Worm (Caenorhabditis elegans) whole organism, L3 larva: ENCODE results near the gene pgp-11.

ENCODE experiments used
- R02D3.7 ChIP-seq: fragments of 150-350 bp; optimal IDR thresholded peaks from 2 replicates; lab custom pipeline; 2014; ENCODE audit warnings: missing biosample characterization, missing genetic modification characterization
- ZK546.5 ChIP-seq: sonication (generic microtip); optimal IDR thresholded peaks from 2 replicates; lab custom pipeline; 2017; ENCODE audit warnings: missing biosample characterization, missing genetic modification characterization
- aly-2 ChIP-seq: fragments of 150-350 bp; optimal IDR thresholded peaks from 2 replicates; lab custom pipeline; 2014; ENCODE audit warnings: missing biosample characterization, missing genetic modification characterization
- ama-1 ChIP-seq: fragments of 150-350 bp; optimal IDR thresholded peaks from 2 replicates; lab custom pipeline; 2018
- ceh-16 ChIP-seq: sonication (generic microtip); optimal IDR thresholded peaks from 2 replicates; lab custom pipeline; 2017; ENCODE audit warnings: missing biosample characterization, missing genetic modification characterization
- ceh-82 ChIP-seq: fragments of 150-350 bp; optimal IDR thresholded peaks from 2 replicates; lab custom pipeline; 2014; ENCODE audit warnings: missing biosample characterization, missing genetic modification characterization
- daf-12 ChIP-seq: fragments of 150-350 bp; optimal IDR thresholded peaks from 2 replicates; lab custom pipeline; 2014; ENCODE audit warnings: missing biosample characterization, missing genetic modification reagents, missing genetic modification characterization
- egl-27 ChIP-seq: sonication (generic microtip); optimal IDR thresholded peaks from 4 replicates; lab custom pipeline; 2017; ENCODE audit warnings: missing biosample characterization, missing genetic modification reagents, missing genetic modification characterization
- egl-5 ChIP-seq: fragments of 150-350 bp; optimal IDR thresholded peaks from 2 replicates; lab custom pipeline; 2017; ENCODE audit warnings: missing biosample characterization, missing genetic modification reagents, missing genetic modification characterization, inconsistent platforms
- elt-1 ChIP-seq: fragments of 150-350 bp; optimal IDR thresholded peaks from 2 replicates; lab custom pipeline; 2014; ENCODE audit warnings: missing biosample characterization, missing genetic modification characterization
- elt-2 ChIP-seq: sonication (generic microtip); optimal IDR thresholded peaks from 2 replicates; lab custom pipeline; 2016; ENCODE audit warnings: missing genetic modification reagents, mild to moderate bottlenecking, missing genetic modification characterization, missing compliant biosample characterization
- eor-1 ChIP-seq, 2 experiments: fragments of 150-350 bp; optimal IDR thresholded peaks; 2 replicates each; lab custom pipeline; 2014 to 2018; ENCODE audit warnings: missing biosample characterization in 2 of 2, missing genetic modification characterization in 2 of 2
- fkh-2 ChIP-seq: fragments of 150-350 bp; optimal IDR thresholded peaks from 2 replicates; lab custom pipeline; 2014; ENCODE audit warnings: missing biosample characterization, missing genetic modification reagents, missing genetic modification characterization
- fos-1 ChIP-seq: fragments of 150-350 bp; optimal IDR thresholded peaks from 2 replicates; lab custom pipeline; 2014; ENCODE audit warnings: missing biosample characterization, missing genetic modification characterization
- jun-1 ChIP-seq: fragments of 150-350 bp; optimal IDR thresholded peaks from 2 replicates; lab custom pipeline; 2014; ENCODE audit warnings: missing biosample characterization, missing genetic modification reagents, missing genetic modification characterization
- lin-15B ChIP-seq: fragments of 150-350 bp; optimal IDR thresholded peaks from 2 replicates; lab custom pipeline; 2014; ENCODE audit warnings: missing biosample characterization, missing genetic modification characterization
- lin-39 ChIP-seq: fragments of 150-350 bp; optimal IDR thresholded peaks from 2 replicates; lab custom pipeline; 2018; ENCODE audit warnings: missing biosample characterization, missing genetic modification reagents, missing genetic modification characterization
- lsy-12 ChIP-seq: sonication (generic microtip); optimal IDR thresholded peaks from 2 replicates; lab custom pipeline; 2016; ENCODE audit warnings: mild to moderate bottlenecking, missing genetic modification characterization, missing compliant biosample characterization
- mdl-1 ChIP-seq: fragments of 150-350 bp; optimal IDR thresholded peaks from 2 replicates; lab custom pipeline; 2014; ENCODE audit warnings: missing biosample characterization, missing genetic modification characterization
- mml-1 ChIP-seq: fragments of 150-350 bp; sonication (generic microtip); optimal IDR thresholded peaks from 3 replicates; lab custom pipeline; 2014; ENCODE audit warnings: missing biosample characterization, missing genetic modification characterization
- nfya-1 ChIP-seq: sonication (generic microtip); optimal IDR thresholded peaks from 2 replicates; lab custom pipeline; 2017; ENCODE audit warnings: missing genetic modification characterization, mild to moderate bottlenecking, missing compliant biosample characterization, antibody characterized with exemption, moderate library complexity; ENCODE audit not compliant: insufficient read depth
- nhr-11 ChIP-seq: fragments of 150-350 bp; optimal IDR thresholded peaks from 2 replicates; lab custom pipeline; 2014; ENCODE audit warnings: missing biosample characterization, missing genetic modification characterization
- nhr-23 ChIP-seq: fragments of 150-350 bp; optimal IDR thresholded peaks from 2 replicates; lab custom pipeline; 2014; ENCODE audit warnings: missing biosample characterization, missing genetic modification reagents, missing genetic modification characterization
- nhr-25 ChIP-seq: sonication (generic microtip); optimal IDR thresholded peaks from 2 replicates; lab custom pipeline; 2017; ENCODE audit warnings: missing biosample characterization, missing genetic modification characterization
- nhr-28 ChIP-seq: fragments of 150-350 bp; optimal IDR thresholded peaks from 2 replicates; lab custom pipeline; 2014; ENCODE audit warnings: missing biosample characterization, missing genetic modification characterization
- nhr-67 ChIP-seq: fragments of 150-350 bp; optimal IDR thresholded peaks from 2 replicates; lab custom pipeline; 2014; ENCODE audit warnings: missing biosample characterization, missing genetic modification characterization
- nhr-76 ChIP-seq: fragments of 150-350 bp; sonication (generic microtip); optimal IDR thresholded peaks from 5 replicates; lab custom pipeline; 2014; ENCODE audit warnings: missing biosample characterization, missing genetic modification characterization
- nhr-77 ChIP-seq: fragments of 150-350 bp; optimal IDR thresholded peaks from 2 replicates; lab custom pipeline; 2014; ENCODE audit warnings: missing biosample characterization, missing genetic modification characterization
- pqm-1 ChIP-seq: fragments of 150-350 bp; optimal IDR thresholded peaks from 2 replicates; lab custom pipeline; 2017; ENCODE audit warnings: missing biosample characterization, missing genetic modification characterization, inconsistent platforms
- sea-2 ChIP-seq: fragments of 150-350 bp; sonication (generic microtip); optimal IDR thresholded peaks from 4 replicates; lab custom pipeline; 2014; ENCODE audit warnings: missing biosample characterization, missing genetic modification reagents, missing genetic modification characterization
- snpc-4 ChIP-seq: fragments of 150-350 bp; optimal IDR thresholded peaks from 2 replicates; lab custom pipeline; 2014; ENCODE audit warnings: missing biosample characterization, missing genetic modification characterization
- tbx-2 ChIP-seq: sonication (generic microtip); optimal IDR thresholded peaks from 2 replicates; lab custom pipeline; 2016; ENCODE audit warnings: mild to moderate bottlenecking, missing genetic modification characterization, missing compliant biosample characterization
- unc-39 ChIP-seq: sonication (generic microtip); optimal IDR thresholded peaks from 4 replicates; lab custom pipeline; 2017; ENCODE audit warnings: missing biosample characterization, missing genetic modification characterization
- zag-1 ChIP-seq: fragments of 150-350 bp; optimal IDR thresholded peaks from 2 replicates; lab custom pipeline; 2014; ENCODE audit warnings: missing biosample characterization, missing genetic modification characterization

pgp-11 gene

DNA sequence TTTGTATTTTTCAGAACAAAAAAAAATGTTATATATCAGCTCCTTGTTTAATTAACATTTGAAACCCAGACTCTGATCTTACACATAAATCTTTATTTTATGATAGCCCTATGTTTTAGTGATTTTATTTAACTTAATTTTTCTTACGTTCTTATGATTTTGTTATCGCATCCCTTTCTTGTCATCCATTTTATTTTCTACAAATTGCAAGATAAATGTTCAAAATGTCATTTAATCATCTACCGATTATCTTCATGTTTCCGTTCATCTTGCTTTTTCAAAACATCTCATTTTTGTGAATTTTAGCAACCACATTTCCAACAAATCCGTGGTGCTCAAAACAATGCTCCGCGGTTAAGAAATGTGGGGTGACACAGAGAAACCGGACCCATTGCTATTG is 27.7 kb downstream of the pgp-11 start, which contains the start of gene DH11.5:
Gene DH11.5, plus strand, starts transcription at position 301 of the 400 bp plus-strand sequence.
- TF ChIP-seq sea-2 (GFP tag; lab: Kevin White, UChicago), result no peak
- no peak for TF ChIP-seq lin-15B
- no peak for TF ChIP-seq nhr-77
- no peak for TF ChIP-seq nhr-28
- TF ChIP-seq R02D3.7 (tag; lab: Kevin White, UChicago), result no peak
- TF ChIP-seq nhr-67 (tag; lab: Kevin White, UChicago), result no peak
- TF ChIP-seq nhr-23 (tag; lab: Kevin White, UChicago), result no peak
- TF ChIP-seq nhr-25, result no peak
- TF ChIP-seq lsy-12, result no peak
- TF ChIP-seq fkh-2, result no peak
- no peak for TF ChIP-seq jun-1 (tag; lab: Kevin White, UChicago)
- TF ChIP-seq daf-12 (tag; lab: Kevin White, UChicago), result no peak
- TF ChIP-seq ceh-16 (tag; lab: Kevin White, UChicago), result no peak

DNA sequence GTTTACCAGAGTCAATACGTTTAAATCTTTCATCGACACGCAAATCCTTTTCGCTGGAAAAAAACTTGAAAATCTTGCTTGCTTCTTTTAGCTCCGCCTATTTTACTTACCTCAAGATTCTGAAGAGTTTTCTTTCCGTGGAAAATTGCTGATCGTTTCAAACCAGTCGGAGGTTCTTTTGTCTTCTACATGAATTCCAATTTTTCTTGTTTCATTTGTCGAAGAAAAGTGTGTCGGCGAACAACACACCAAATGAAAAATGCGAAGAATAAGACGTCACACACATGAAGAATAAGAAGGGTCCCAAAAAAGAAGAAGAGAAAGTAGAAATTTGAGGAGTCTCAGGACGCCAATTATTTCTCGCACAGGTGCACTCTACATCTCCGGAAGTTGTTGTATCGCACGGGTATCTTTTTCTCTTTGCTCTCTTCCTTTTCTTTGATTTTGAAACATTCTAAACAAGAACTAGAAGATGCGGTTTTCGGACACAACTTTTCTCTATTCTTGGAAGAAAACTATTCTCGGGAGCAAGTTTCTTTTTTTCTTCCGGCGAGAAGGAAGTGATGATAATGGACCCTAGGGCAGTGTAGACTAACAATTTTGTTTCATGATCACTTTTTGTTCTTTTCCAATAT is 29.8 kb downstream of the pgp-11 start:
- peak; percentile 6 for TF ChIP-seq tbx-2
- TF ChIP-seq mdl-1 (tag; lab: Kevin White, UChicago), result no peak
- TF ChIP-seq elt-1, result no peak
- TF ChIP-seq ZK546.5 (tag; lab: Kevin White, UChicago), result no peak
- TF ChIP-seq lin-15B, result no peak
- TF ChIP-seq unc-39 (tag; lab: Kevin White, UChicago), result no peak
- peak; percentile 17 for TF ChIP-seq lin-39 (tag; lab: Kevin White, UChicago)
- no peak for TF ChIP-seq eor-1 (tag; optimal IDR thresholded peaks at IDR 0.05; lab: Kevin White, UChicago)
- no peak for TF ChIP-seq ama-1 (lab: Kevin White, UChicago)
- TF ChIP-seq, all 47 proteins: peak for 2

DNA sequence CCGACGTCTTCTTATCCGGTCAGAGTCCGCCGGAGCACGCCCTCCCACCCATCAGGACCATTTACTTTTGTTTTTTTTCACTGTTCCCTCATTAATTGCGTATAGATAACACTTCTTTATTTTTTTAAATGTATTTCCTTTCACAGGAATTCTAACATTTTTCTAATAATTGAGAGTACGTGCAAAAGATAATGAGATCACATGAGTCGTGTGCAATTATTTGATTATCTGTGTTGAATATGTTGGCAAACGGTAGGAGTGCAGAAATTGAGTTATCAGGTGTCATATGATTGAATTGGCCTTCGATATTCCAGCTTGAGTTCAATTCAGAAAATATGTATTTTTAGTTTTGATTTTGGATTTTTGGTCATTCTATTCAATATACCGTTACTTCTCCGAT is 35.7 kb downstream of the pgp-11 start:
- TF ChIP-seq mml-1 (no peak), unc-39 (tag; lab: Kevin White, UChicago) (no peak), R02D3.7 (tag; lab: Kevin White, UChicago) (no peak)

ce11 chrII:7962181-7962580 is 41.9 kb downstream of the pgp-11 start:
- TF ChIP-seq pqm-1 (tag; lab: Kevin White, UChicago) (no peak), ama-1 (lab: Kevin White, UChicago) (no peak), fos-1 (tag; lab: Kevin White, UChicago) (no peak), mml-1 (no peak), elt-2 (tag; lab: Kevin White, UChicago) (no peak), R02D3.7 (tag; lab: Kevin White, UChicago) (no peak), tbx-2 (no peak), nhr-23 (tag; lab: Kevin White, UChicago) (no peak), zag-1 (no peak)

DNA sequence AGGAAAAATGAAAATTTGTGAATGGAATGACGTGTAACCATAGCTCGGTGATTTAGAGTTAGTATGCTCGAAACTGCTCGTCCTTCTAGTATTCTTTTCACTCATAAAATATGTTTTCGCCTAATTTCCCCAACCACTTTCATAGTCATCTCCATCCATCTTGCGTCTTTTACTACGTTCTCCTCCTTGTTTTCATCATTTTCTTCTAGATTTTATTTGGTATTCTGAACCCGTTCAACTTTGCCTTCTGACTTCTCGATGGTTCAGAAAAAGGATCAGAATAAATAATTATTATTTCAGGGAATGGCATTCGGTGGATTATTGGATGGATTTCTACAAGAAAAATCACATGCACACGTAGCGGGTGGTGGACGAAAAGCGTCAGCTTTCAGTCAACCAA is 45.5 kb downstream of the pgp-11 start, which contains the start of gene C04H4.1:
Gene C04H4.1, plus strand, starts transcription at position 301 of the 400 bp plus-strand sequence.
- TF ChIP-seq fkh-2 (no peak), ceh-82 (tag; lab: Kevin White, UChicago) (no peak), egl-5 (tag; lab: Kevin White, UChicago) (no peak), lsy-12 (no peak), aly-2 (no peak), nhr-77 (no peak), jun-1 (tag; lab: Kevin White, UChicago) (no peak), elt-1 (no peak), lin-39 (tag; lab: Kevin White, UChicago) (no peak), sea-2 (GFP tag; lab: Kevin White, UChicago) (no peak), nfya-1 (tag; lab: Kevin White, UChicago) (no peak), nhr-76 (tag; lab: Kevin White, UChicago) (no peak)
- TF ChIP-seq, all 47 proteins: peak for 0

- TF ChIP-seq unc-39 (tag; lab: Kevin White, UChicago) (no peak), egl-27 (no peak), nhr-25 (no peak), tbx-2 (no peak), lin-15B (no peak), eor-1 (tag; optimal IDR thresholded peaks at IDR 0.05; lab: Kevin White, UChicago) (no peak), fos-1 (tag; lab: Kevin White, UChicago) (no peak), snpc-4 (tag; lab: Kevin White, UChicago) (no peak), nhr-11 (tag; lab: Kevin White, UChicago) (no peak), lsy-12 (no peak), ama-1 (lab: Kevin White, UChicago) (no peak), ZK546.5 (tag; lab: Kevin White, UChicago) (no peak)
Observed at ce11 chrII:7955548-7955947, 48.5 kb downstream of the pgp-11 start.
